Worm (Caenorhabditis elegans) whole organism, young adult: Measurements from ENCODE around the gene sid-1.

Experiments used
- F23B12.7 ChIP-seq: sonication (generic microtip); optimal IDR thresholded peaks from 2 replicates; lab custom pipeline; 2017; ENCODE audit warnings: missing genetic modification characterization, mild to moderate bottlenecking, missing compliant biosample characterization, antibody characterized with exemption, moderate library complexity; ENCODE audit not compliant: insufficient read depth
- ekl-4 ChIP-seq: fragments of 200-800 bp; sonication (Bioruptor generic); IDR thresholded peaks from 2 replicates; pipeline ENCODE4 v1.3.6; 2022; ENCODE audit warnings: missing genetic modification reagents, missing genetic modification characterization, missing compliant biosample characterization
- snpc-1.3 ChIP-seq: sonication (generic microtip); optimal IDR thresholded peaks from 2 replicates; lab custom pipeline; 2017; ENCODE audit warnings: missing genetic modification characterization, mild to moderate bottlenecking, missing compliant biosample characterization, antibody characterized with exemption, moderate library complexity, missing genotype, missing genetic modification reagents; ENCODE audit not compliant: insufficient read depth

DNA sequence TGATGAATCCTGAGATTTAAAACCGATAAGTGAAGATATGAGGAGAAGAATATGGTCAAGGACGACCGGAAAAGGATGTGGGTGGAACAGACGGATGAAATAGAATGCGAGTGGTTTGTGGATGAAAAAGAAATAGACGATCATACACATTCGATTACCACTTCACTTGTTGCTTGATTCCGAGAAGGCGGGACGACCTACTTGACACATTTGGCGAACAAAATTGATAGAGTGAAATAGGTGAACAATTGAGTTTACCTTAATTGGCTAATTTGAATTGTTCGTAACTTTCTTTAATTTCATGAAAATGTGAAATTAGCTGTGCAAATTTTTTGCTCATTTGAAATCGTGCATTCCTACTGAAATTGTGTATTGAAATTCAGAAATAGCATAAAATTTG is 47.7 kb upstream of the sid-1 start, which contains the start of gene Y58A7A.2:
- TF ChIP-seq ekl-4 (GFP tag; lab: Robert Waterston, UW) = no peak
- no peak for TF ChIP-seq snpc-1.3 (tag; lab: Kevin White, UChicago)
- TF ChIP-seq F23B12.7 (tag; lab: Kevin White, UChicago) = no peak
